Worm (Caenorhabditis elegans) whole organism, young adult: ENCODE results near the gene adbp-1.

Experiments
- B0019.2 ChIP-seq: fragments of 200-800 bp; sonication (Bioruptor generic); conservative IDR thresholded peaks from 2 replicates; pipeline ENCODE4 v1.3.6; 2022; ENCODE audit warnings: missing genetic modification reagents, missing genetic modification characterization, missing compliant biosample characterization
- B0035.1 ChIP-seq: sonication (generic microtip); optimal IDR thresholded peaks from 2 replicates; lab custom pipeline; 2016; ENCODE audit warnings: missing genetic modification characterization, mild to moderate bottlenecking, missing compliant biosample characterization, missing genotype, missing genetic modification reagents
- B0261.1 ChIP-seq: sonication (generic microtip); optimal IDR thresholded peaks from 2 replicates; lab custom pipeline; 2016; ENCODE audit warnings: mild to moderate bottlenecking, missing genetic modification characterization, moderate library complexity, missing compliant biosample characterization
- C06A6.2 ChIP-seq: fragments of 200-800 bp; sonication (Bioruptor generic); conservative IDR thresholded peaks from 2 replicates; pipeline ENCODE4 v1.3.6; 2022; ENCODE audit warnings: missing genetic modification characterization, missing compliant biosample characterization
- F22D6.2 ChIP-seq: sonication (generic microtip); optimal IDR thresholded peaks from 2 replicates; lab custom pipeline; 2016; ENCODE audit warnings: mild to moderate bottlenecking, missing genetic modification characterization, missing compliant biosample characterization
- F49E8.2 ChIP-seq: sonication (generic microtip); optimal IDR thresholded peaks from 3 replicates; lab custom pipeline; 2017; ENCODE audit warnings: missing genetic modification characterization, mild to moderate bottlenecking, missing compliant biosample characterization, antibody characterized with exemption, moderate library complexity; ENCODE audit not compliant: insufficient read depth
- F52B5.7 ChIP-seq: sonication (generic microtip); optimal IDR thresholded peaks from 2 replicates; lab custom pipeline; 2016; ENCODE audit warnings: mild to moderate bottlenecking, missing genetic modification characterization, missing compliant biosample characterization
- F55B11.4 ChIP-seq: sonication (generic microtip); optimal IDR thresholded peaks from 2 replicates; lab custom pipeline; 2016; ENCODE audit warnings: missing compliant biosample characterization, missing genetic modification characterization, borderline replicate concordance; ENCODE audit not compliant: insufficient read depth
- K11D2.4 ChIP-seq: fragments of 200-800 bp; sonication (Bioruptor generic); IDR thresholded peaks from 2 replicates; pipeline ENCODE4 v1.3.6; 2022; ENCODE audit warnings: missing genetic modification reagents, missing genetic modification characterization, missing compliant biosample characterization
- T07F8.4 ChIP-seq: sonication (generic microtip); optimal IDR thresholded peaks from 2 replicates; lab custom pipeline; 2016; ENCODE audit warnings: mild to moderate bottlenecking, missing genetic modification characterization, moderate library complexity, missing compliant biosample characterization
- Y53G8AR.9 ChIP-seq: fragments of 200-800 bp; sonication (Bioruptor generic); conservative IDR thresholded peaks from 2 replicates; pipeline ENCODE4 v1.3.6; 2022; ENCODE audit warnings: missing genetic modification reagents, missing genetic modification characterization, missing compliant biosample characterization
- akir-1 ChIP-seq: fragments of 200-800 bp; sonication (Bioruptor generic); optimal IDR thresholded peaks from 2 replicates; lab custom pipeline; 2018; ENCODE audit warnings: mild to moderate bottlenecking, missing genetic modification characterization, moderate library complexity, missing compliant biosample characterization
- aptf-3 ChIP-seq: fragments of 200-800 bp; sonication (Bioruptor generic); IDR thresholded peaks from 2 replicates; pipeline ENCODE4 v1.3.6; 2022; ENCODE audit warnings: missing genetic modification characterization, missing compliant biosample characterization
- atf-7 ChIP-seq: sonication (generic microtip); optimal IDR thresholded peaks from 2 replicates; lab custom pipeline; 2017; ENCODE audit warnings: mild to moderate bottlenecking, missing genetic modification characterization, missing compliant biosample characterization
- athp-1 ChIP-seq: sonication (generic microtip); optimal IDR thresholded peaks from 2 replicates; lab custom pipeline; 2017; ENCODE audit warnings: mild to moderate bottlenecking, missing genetic modification characterization, missing compliant biosample characterization
- attf-5 ChIP-seq: fragments of 200-800 bp; sonication (Bioruptor generic); optimal IDR thresholded peaks from 2 replicates; lab custom pipeline; 2018; ENCODE audit warnings: mild to moderate bottlenecking, missing genetic modification characterization, missing compliant biosample characterization
- bed-1 ChIP-seq: fragments of 200-800 bp; sonication (Bioruptor generic); IDR thresholded peaks from 2 replicates; pipeline ENCODE4 v1.3.6; 2022; ENCODE audit warnings: missing genetic modification reagents, missing genetic modification characterization, missing compliant biosample characterization
- cebp-1 ChIP-seq, 2 experiments: fragments of 200-800 bp in 1 of 2; sonication (Bioruptor generic) in 1 of 2; sonication (generic microtip) in 1 of 2; IDR thresholded peaks in 1 of 2; optimal IDR thresholded peaks in 1 of 2; 2 replicates each; pipeline versions ENCODE4 v1.3.6 to Lab custom; 2017 to 2022; ENCODE audit warnings: missing compliant biosample characterization in 2 of 2, missing genetic modification characterization in 2 of 2, mild to moderate bottlenecking in 1 of 2, missing genetic modification reagents in 1 of 2, moderate library complexity in 1 of 2
- ceh-27 ChIP-seq: fragments of 200-800 bp; sonication (Bioruptor generic); optimal IDR thresholded peaks from 2 replicates; lab custom pipeline; 2018; ENCODE audit warnings: mild to moderate bottlenecking, missing genetic modification characterization, moderate library complexity, missing compliant biosample characterization
- chd-7 ChIP-seq: sonication (generic microtip); optimal IDR thresholded peaks from 2 replicates; lab custom pipeline; 2016; ENCODE audit warnings: mild to moderate bottlenecking, missing genetic modification characterization, moderate library complexity, missing compliant biosample characterization
- die-1 ChIP-seq: sonication (generic microtip); optimal IDR thresholded peaks from 2 replicates; lab custom pipeline; 2016; ENCODE audit warnings: missing genotype, mild to moderate bottlenecking, missing genetic modification characterization, missing compliant biosample characterization
- dpff-1 ChIP-seq: sonication (generic microtip); optimal IDR thresholded peaks from 2 replicates; lab custom pipeline; 2017; ENCODE audit warnings: mild to moderate bottlenecking, missing genetic modification characterization, missing compliant biosample characterization
- ekl-4 ChIP-seq: fragments of 200-800 bp; sonication (Bioruptor generic); IDR thresholded peaks from 2 replicates; pipeline ENCODE4 v1.3.6; 2022; ENCODE audit warnings: missing genetic modification reagents, missing genetic modification characterization, missing compliant biosample characterization
- ets-4 ChIP-seq: fragments of 200-800 bp; sonication (Bioruptor generic); optimal IDR thresholded peaks from 2 replicates; lab custom pipeline; 2018; ENCODE audit warnings: mild to moderate bottlenecking, missing genetic modification characterization, missing compliant biosample characterization
- hrde-1 ChIP-seq: sonication (generic microtip); optimal IDR thresholded peaks from 2 replicates; lab custom pipeline; 2016; ENCODE audit warnings: missing genetic modification characterization, mild to moderate bottlenecking, missing compliant biosample characterization, moderate library complexity, missing genotype, missing genetic modification reagents, borderline replicate concordance
- lin-35 ChIP-seq, 3 experiments: fragments of 150-350 bp in 2 of 3; sonication (generic microtip) in 1 of 3; optimal IDR thresholded peaks; 2 replicates each; lab custom pipeline; 2014 to 2018; ENCODE audit warnings: missing biosample characterization in 3 of 3, missing genetic modification characterization in 3 of 3, missing genetic modification reagents in 3 of 3
- lin-54 ChIP-seq: fragments of 200-800 bp; sonication (Bioruptor generic); optimal IDR thresholded peaks from 2 replicates; lab custom pipeline; 2018; ENCODE audit warnings: mild to moderate bottlenecking, missing genetic modification characterization, missing compliant biosample characterization
- madf-6 ChIP-seq: fragments of 200-800 bp; sonication (Bioruptor generic); IDR thresholded peaks from 2 replicates; pipeline ENCODE4 v1.3.6; 2022; ENCODE audit warnings: missing genetic modification reagents, missing genetic modification characterization, missing compliant biosample characterization
- mes-4 ChIP-seq: sonication (generic microtip); optimal IDR thresholded peaks from 2 replicates; lab custom pipeline; 2016; ENCODE audit warnings: missing genotype, missing genetic modification characterization, missing compliant biosample characterization
- nfyb-1 ChIP-seq: fragments of 200-800 bp; sonication (Bioruptor generic); IDR thresholded peaks from 2 replicates; pipeline ENCODE4 v1.3.6; 2022; ENCODE audit warnings: missing genetic modification reagents, missing genetic modification characterization, missing compliant biosample characterization
- nhr-179 ChIP-seq: sonication (generic microtip); optimal IDR thresholded peaks from 2 replicates; lab custom pipeline; 2016; ENCODE audit warnings: mild to moderate bottlenecking, missing genetic modification characterization, missing compliant biosample characterization
- nhr-80 ChIP-seq: sonication (generic microtip); optimal IDR thresholded peaks from 2 replicates; lab custom pipeline; 2016; ENCODE audit warnings: missing genetic modification characterization, missing compliant biosample characterization
- pbrm-1 ChIP-seq: fragments of 200-800 bp; sonication (Bioruptor generic); IDR thresholded peaks from 2 replicates; pipeline ENCODE4 v1.3.6; 2022; ENCODE audit warnings: missing genetic modification reagents, missing genetic modification characterization, missing compliant biosample characterization
- sea-2 ChIP-seq: fragments of 200-800 bp; sonication (Bioruptor generic); IDR thresholded peaks from 2 replicates; pipeline ENCODE4 v1.3.6; 2022; ENCODE audit warnings: missing genetic modification characterization, missing compliant biosample characterization
- snpc-4 ChIP-seq, 5 experiments: fragments of 150-350 bp in 1 of 5; sonication (generic microtip) in 4 of 5; optimal IDR thresholded peaks; 2 replicates each; lab custom pipeline; 2014 to 2018; ENCODE audit warnings: missing genetic modification characterization in 5 of 5, missing biosample characterization in 3 of 5, antibody characterized with exemption in 2 of 5, mild to moderate bottlenecking in 2 of 5, missing compliant biosample characterization in 2 of 5, missing genotype in 2 of 5, moderate library complexity in 2 of 5, missing genetic modification reagents in 1 of 5
- sptf-2 ChIP-seq: fragments of 200-800 bp; sonication (Bioruptor generic); optimal IDR thresholded peaks from 2 replicates; lab custom pipeline; 2018; ENCODE audit warnings: mild to moderate bottlenecking, missing genetic modification characterization, missing compliant biosample characterization
- tbp1 ChIP-seq: fragments of 200-800 bp; sonication (Bioruptor generic); optimal IDR thresholded peaks from 2 replicates; lab custom pipeline; 2018; ENCODE audit warnings: mild to moderate bottlenecking, missing genetic modification characterization, missing compliant biosample characterization
- zfh-2 ChIP-seq: fragments of 200-800 bp; sonication (Bioruptor generic); conservative IDR thresholded peaks from 2 replicates; pipeline ENCODE4 v1.3.6; 2022; ENCODE audit warnings: missing genetic modification reagents, missing genetic modification characterization, missing compliant biosample characterization
- ztf-18 ChIP-seq: sonication (generic microtip); optimal IDR thresholded peaks from 2 replicates; lab custom pipeline; 2016; ENCODE audit warnings: missing genotype, mild to moderate bottlenecking, missing genetic modification characterization, missing compliant biosample characterization
- ztf-22 ChIP-seq: fragments of 200-800 bp; sonication (Bioruptor generic); optimal IDR thresholded peaks from 2 replicates; lab custom pipeline; 2018; ENCODE audit warnings: mild to moderate bottlenecking, missing genetic modification characterization, moderate library complexity, missing compliant biosample characterization
- ztf-26 ChIP-seq: sonication (generic microtip); optimal IDR thresholded peaks from 2 replicates; lab custom pipeline; 2017; ENCODE audit warnings: missing genetic modification characterization, missing compliant biosample characterization
- ztf-6 ChIP-seq: fragments of 200-800 bp; sonication (Bioruptor generic); IDR thresholded peaks from 2 replicates; pipeline ENCODE4 v1.3.6; 2022; ENCODE audit warnings: missing genetic modification reagents, missing genetic modification characterization, missing compliant biosample characterization

The adbp-1 gene

ce11 chrII:11467541-11467940 lies 23.6 kb downstream of the adbp-1 start, which contains the start of gene klp-17:
Gene klp-17 (minus strand): TSS chrII:11467641.
- no peak for TF ChIP-seq F22D6.2
- TF ChIP-seq sea-2 (GFP tag; lab: Robert Waterston, UW) = no peak
- no peak for TF ChIP-seq F52B5.7 (tag; lab: Kevin White, UChicago)

- TF ChIP-seq madf-6 (GFP tag; lab: Robert Waterston, UW) (0 out of 2 replicates have a peak, but pooled peaks have one; percentile 16), akir-1 (no peak), dpff-1 (tag; lab: Kevin White, UChicago) (no peak), ekl-4 (GFP tag; lab: Robert Waterston, UW) (0 out of 2 replicates have a peak, but pooled peaks have one; percentile 32), zfh-2 (GFP tag; lab: Robert Waterston, UW) (no peak), cebp-1 (GFP tag; IDR thresholded peaks at IDR 0.05; lab: Robert Waterston, UW) (peak; percentile 25; the same call in 1 of the 2 replicates), cebp-1 (tag; optimal IDR thresholded peaks at IDR 0.05; lab: Kevin White, UChicago) (peak; percentile 59), nhr-80 (tag; lab: Kevin White, UChicago) (peak; percentile 61), C06A6.2 (GFP tag; lab: Robert Waterston, UW) (no peak), ztf-26 (no peak), die-1 (tag; lab: Kevin White, UChicago) (no peak), hrde-1 (tag; lab: Kevin White, UChicago) (no peak), athp-1 (tag; lab: Kevin White, UChicago) (no peak), T07F8.4 (tag; lab: Kevin White, UChicago) (no peak), K11D2.4 (no peak), F55B11.4 (no peak), ztf-18 (peak; percentile 5), atf-7 (tag; lab: Kevin White, UChicago) (peak; percentile 32), lin-35 (GFP tag; optimal IDR thresholded peaks at IDR 0.05; lab: Kevin White, UChicago) (no peak), bed-1 (GFP tag; lab: Robert Waterston, UW) (no peak), tbp1 (no peak), sptf-2 (no peak), pbrm-1 (0 out of 2 replicates have a peak, but pooled peaks have one; percentile 30), B0019.2 (GFP tag; lab: Robert Waterston, UW) (no peak)
- TF ChIP-seq, all 124 proteins: peak for 7
Measured at ce11 chrII:11469574-11470108, 25.7 kb downstream of the adbp-1 start, which contains the start of gene cisd-1. Gene cisd-1 (minus strand): TSS chrII:11469624.

- TF ChIP-seq mes-4 (tag; lab: Kevin White, UChicago) (no peak), F49E8.2 (tag; lab: Kevin White, UChicago) (no peak), B0261.1 (tag; lab: Kevin White, UChicago) (no peak), aptf-3 (no peak), dpff-1 (tag; lab: Kevin White, UChicago) (no peak)
Measured at ce11 chrII:11471916-11472315, 28.0 kb downstream of the adbp-1 start, which contains the start of gene mfn-1. Gene mfn-1 (minus strand): TSS chrII:11472016.

- TF ChIP-seq Y53G8AR.9 (GFP tag; lab: Robert Waterston, UW) = no peak
- TF ChIP-seq nhr-80 (tag; lab: Kevin White, UChicago) = peak; percentile 89
- TF ChIP-seq cebp-1 (GFP tag; IDR thresholded peaks at IDR 0.05; lab: Robert Waterston, UW) = peak; percentile 58; the same call in 1 of the 2 replicates
- peak; percentile 80 for TF ChIP-seq cebp-1 (tag; optimal IDR thresholded peaks at IDR 0.05; lab: Kevin White, UChicago)
- TF ChIP-seq ztf-26 = peak; percentile 31
- no peak for TF ChIP-seq B0035.1 (tag; lab: Kevin White, UChicago)
- TF ChIP-seq ets-4 (GFP tag; lab: Kevin White, UChicago) = no peak
- no peak for TF ChIP-seq ztf-6
- peak; percentile 55 for TF ChIP-seq attf-5
- no peak for TF ChIP-seq chd-7 (tag; lab: Kevin White, UChicago)
- no peak for TF ChIP-seq lin-54 (GFP tag; lab: Kevin White, UChicago)
- 0 out of 2 replicates have a peak, but pooled peaks have one; percentile 50 for TF ChIP-seq nfyb-1
- no peak for TF ChIP-seq snpc-4 (GFP tag; optimal IDR thresholded peaks at IDR 0.05; lab: Kevin White, UChicago)
- TF ChIP-seq snpc-4 (tag; optimal IDR thresholded peaks at IDR 0.05; lab: Kevin White, UChicago) = peak in 2 of 4 experiments; percentile 43 to 50
- no peak for TF ChIP-seq ceh-27 (GFP tag; lab: Kevin White, UChicago)
- TF ChIP-seq nhr-179 (tag; lab: Kevin White, UChicago) = no peak
- TF ChIP-seq sea-2 (GFP tag; lab: Robert Waterston, UW) = no peak
- no peak for TF ChIP-seq ztf-22 (GFP tag; lab: Kevin White, UChicago)
Measured at ce11 chrII:11472542-11472941, 28.6 kb downstream of the adbp-1 start.
